Fruit fly (Drosophila melanogaster) whole organism, embryonic: Measurements from ENCODE around the gene Msh6.

Source experiments
- Aef1 ChIP-seq: fragments of 200-800 bp; sonication (Bioruptor generic); IDR thresholded peaks from 3 replicates; pipeline ENCODE4 v1.3.6; 2022; ENCODE audit warnings: missing biosample characterization, missing genetic modification characterization
- CG10147 ChIP-seq: fragments of 200-800 bp; sonication (Bioruptor generic); optimal IDR thresholded peaks from 2 replicates; lab custom pipeline; 2019; ENCODE audit warnings: missing biosample characterization, mild to moderate bottlenecking, missing genetic modification characterization, moderate library complexity
- CG10543 ChIP-seq: fragments of 200-800 bp; sonication (Bioruptor generic); optimal IDR thresholded peaks from 3 replicates; lab custom pipeline; 2017; ENCODE audit warnings: missing biosample characterization, mild to moderate bottlenecking, missing genetic modification characterization, moderate library complexity
- CG12104 ChIP-seq: fragments of 200-800 bp; sonication (Bioruptor generic); optimal IDR thresholded peaks from 3 replicates; lab custom pipeline; 2016; ENCODE audit warnings: missing biosample characterization, missing genetic modification characterization
- CG12299 ChIP-seq: fragments of 200-800 bp; sonication (Bioruptor generic); optimal IDR thresholded peaks from 2 replicates; lab custom pipeline; 2018; ENCODE audit warnings: missing biosample characterization, mild to moderate bottlenecking, missing genetic modification characterization
- CG13894 ChIP-seq: fragments of 200-800 bp; sonication (Bioruptor generic); optimal IDR thresholded peaks from 3 replicates; lab custom pipeline; 2018; ENCODE audit warnings: missing biosample characterization, mild to moderate bottlenecking, missing genetic modification characterization, moderate library complexity
- CG16813 ChIP-seq: fragments of 200-800 bp; sonication (Bioruptor generic); IDR thresholded peaks from 3 replicates; pipeline ENCODE4 v1.3.6; 2022; ENCODE audit warnings: missing biosample characterization, missing genetic modification characterization; ENCODE audit not compliant: partially characterized antibody
- CG2199 ChIP-seq: fragments of 200-800 bp; sonication (Bioruptor generic); IDR thresholded peaks from 3 replicates; pipeline ENCODE4 v1.3.6; 2022; ENCODE audit warnings: missing biosample characterization, missing genetic modification characterization
- CG2875 ChIP-seq: fragments of 200-800 bp; sonication (Bioruptor generic); optimal IDR thresholded peaks from 2 replicates; lab custom pipeline; 2017; ENCODE audit warnings: missing biosample characterization, mild to moderate bottlenecking, missing genetic modification characterization, missing genetic modification reagents
- CG3163 ChIP-seq: fragments of 200-800 bp; sonication (Bioruptor generic); optimal IDR thresholded peaks from 3 replicates; lab custom pipeline; 2016; ENCODE audit warnings: missing biosample characterization, missing genetic modification characterization
- CG4730 ChIP-seq: fragments of 200-800 bp; sonication (Bioruptor generic); IDR thresholded peaks from 2 replicates; pipeline ENCODE4 v1.3.6; 2022; ENCODE audit warnings: missing biosample characterization, missing genetic modification characterization
- CG6272 ChIP-seq: fragments of 200-800 bp; sonication (Bioruptor generic); IDR thresholded peaks from 2 replicates; pipeline ENCODE4 v1.3.6; 2022; ENCODE audit warnings: missing biosample characterization, missing genetic modification characterization
- CG7928 ChIP-seq: fragments of 200-800 bp; sonication (Bioruptor generic); optimal IDR thresholded peaks from 2 replicates; lab custom pipeline; 2017; ENCODE audit warnings: missing biosample characterization, mild to moderate bottlenecking, missing genetic modification characterization
- CG8388 ChIP-seq: fragments of 200-800 bp; sonication (Bioruptor generic); optimal IDR thresholded peaks from 2 replicates; lab custom pipeline; 2019; ENCODE audit warnings: missing biosample characterization, mild to moderate bottlenecking, missing genetic modification characterization, moderate library complexity
- Dip2 ChIP-seq: fragments of 200-800 bp; sonication (Bioruptor generic); IDR thresholded peaks from 2 replicates; pipeline ENCODE4 v1.3.6; 2022; ENCODE audit warnings: missing biosample characterization, missing genetic modification characterization
- E2f1 ChIP-seq: fragments of 200-800 bp; sonication (Bioruptor generic); IDR thresholded peaks from 2 replicates; pipeline ENCODE4 v1.3.6; 2022; ENCODE audit warnings: missing biosample characterization, missing genetic modification characterization
- HHEX ChIP-seq: fragments of 200-800 bp; sonication (Bioruptor generic); optimal IDR thresholded peaks from 3 replicates; lab custom pipeline; 2017; ENCODE audit warnings: missing biosample characterization, mild to moderate bottlenecking, missing genetic modification characterization, missing genetic modification reagents
- HmgZ ChIP-seq: fragments of 200-800 bp; sonication (Bioruptor generic); optimal IDR thresholded peaks from 2 replicates; lab custom pipeline; 2018; ENCODE audit warnings: missing biosample characterization, mild to moderate bottlenecking, missing genetic modification characterization
- Hr78 ChIP-seq, 2 experiments: fragments of 200-800 bp in 1 of 2; fragments of >200 bp in 1 of 2; sonication (Bioruptor generic) in 1 of 2; optimal IDR thresholded peaks; 2 replicates each; lab custom pipeline; 2017 to 2019; ENCODE audit warnings: missing biosample characterization in 2 of 2, missing genetic modification characterization in 2 of 2, mild to moderate bottlenecking in 1 of 2, moderate library complexity in 1 of 2
- Lim3 ChIP-seq: fragments of 200-800 bp; sonication (Bioruptor generic); IDR thresholded peaks from 2 replicates; pipeline ENCODE4 v1.3.6; 2022; ENCODE audit warnings: missing biosample characterization, missing genetic modification characterization
- Lpt ChIP-seq: fragments of >200 bp; optimal IDR thresholded peaks from 2 replicates; lab custom pipeline; 2018; ENCODE audit warnings: missing biosample characterization, missing genetic modification characterization
- MBD-R2 ChIP-seq: fragments of 200-800 bp; sonication (Bioruptor generic); IDR thresholded peaks from 2 replicates; pipeline ENCODE4 v1.3.6; 2022; ENCODE audit warnings: missing biosample characterization, missing genetic modification characterization
- NC2α ChIP-seq: fragments of 200-800 bp; sonication (Bioruptor generic); optimal IDR thresholded peaks from 2 replicates; lab custom pipeline; 2016; ENCODE audit warnings: missing biosample characterization, missing genetic modification characterization
- Spps ChIP-seq: fragments of 200-800 bp; sonication (Bioruptor generic); optimal IDR thresholded peaks from 2 replicates; lab custom pipeline; 2018; ENCODE audit warnings: missing biosample characterization, mild to moderate bottlenecking, missing genetic modification characterization
- ash1 ChIP-seq: fragments of 200-800 bp; sonication (Bioruptor generic); optimal IDR thresholded peaks from 2 replicates; lab custom pipeline; 2018; ENCODE audit warnings: missing biosample characterization, mild to moderate bottlenecking, missing genetic modification characterization
- bab2 ChIP-seq: fragments of 200-800 bp; sonication (Bioruptor generic); optimal IDR thresholded peaks from 2 replicates; lab custom pipeline; 2016; ENCODE audit warnings: missing biosample characterization, missing genetic modification characterization
- bbx ChIP-seq: fragments of 200-800 bp; sonication (Bioruptor generic); IDR thresholded peaks from 2 replicates; pipeline ENCODE4 v1.3.6; 2022; ENCODE audit warnings: missing biosample characterization, missing genetic modification characterization; ENCODE audit not compliant: partially characterized antibody
- bsh ChIP-seq, 2 experiments: fragments of 200-800 bp; sonication (Bioruptor generic); optimal IDR thresholded peaks; 2 replicates each; lab custom pipeline; 2017 to 2018; ENCODE audit warnings: mild to moderate bottlenecking in 2 of 2, missing biosample characterization in 2 of 2, missing genetic modification characterization in 2 of 2, moderate library complexity in 1 of 2
- cg ChIP-seq: fragments of 200-800 bp; sonication (Bioruptor generic); optimal IDR thresholded peaks from 3 replicates; lab custom pipeline; 2019; ENCODE audit warnings: missing biosample characterization, mild to moderate bottlenecking, missing genetic modification characterization, moderate library complexity
- da ChIP-seq: fragments of 200-800 bp; sonication (Bioruptor generic); optimal IDR thresholded peaks from 2 replicates; lab custom pipeline; 2016; ENCODE audit warnings: missing biosample characterization, missing genetic modification characterization
- dan ChIP-seq: fragments of 200-800 bp; sonication (Bioruptor generic); IDR thresholded peaks from 2 replicates; pipeline ENCODE4 v1.3.6; 2022; ENCODE audit warnings: missing biosample characterization, missing genetic modification characterization
- dpn ChIP-seq, 2 experiments: fragments of 200-800 bp; sonication (Bioruptor generic); optimal IDR thresholded peaks; 3 replicates each; lab custom pipeline; 2016; ENCODE audit warnings: missing biosample characterization in 2 of 2, missing genetic modification characterization in 2 of 2
- eve ChIP-seq, 2 experiments: fragments of >200 bp; optimal IDR thresholded peaks; 2 replicates each; lab custom pipeline; 2017; ENCODE audit warnings: missing biosample characterization in 2 of 2, missing genetic modification characterization in 2 of 2
- eyg ChIP-seq: fragments of 200-800 bp; sonication (Bioruptor generic); optimal IDR thresholded peaks from 3 replicates; lab custom pipeline; 2016; ENCODE audit warnings: missing biosample characterization, missing genetic modification characterization
- fd64A ChIP-seq: fragments of 200-800 bp; sonication (Bioruptor generic); optimal IDR thresholded peaks from 3 replicates; lab custom pipeline; 2018; ENCODE audit warnings: missing biosample characterization, mild to moderate bottlenecking, missing genetic modification characterization
- fru ChIP-seq: fragments of >200 bp; optimal IDR thresholded peaks from 2 replicates; lab custom pipeline; 2017
- grn ChIP-seq: fragments of 200-800 bp; sonication (Bioruptor generic); optimal IDR thresholded peaks from 3 replicates; lab custom pipeline; 2017; ENCODE audit warnings: missing biosample characterization, missing genetic modification characterization
- gsb-n ChIP-seq: fragments of 200-800 bp; sonication (Bioruptor generic); optimal IDR thresholded peaks from 3 replicates; lab custom pipeline; 2018; ENCODE audit warnings: missing biosample characterization, mild to moderate bottlenecking, missing genetic modification characterization
- jigr1 ChIP-seq: fragments of 200-800 bp; sonication (Bioruptor generic); IDR thresholded peaks from 3 replicates; pipeline ENCODE4 v1.3.6; 2022; ENCODE audit warnings: missing biosample characterization, missing genetic modification characterization
- klu ChIP-seq: fragments of 200-800 bp; sonication (Bioruptor generic); IDR thresholded peaks from 2 replicates; pipeline ENCODE4 v1.3.6; 2022; ENCODE audit warnings: missing biosample characterization, missing genetic modification characterization
- nmo ChIP-seq: fragments of 200-800 bp; sonication (Bioruptor generic); optimal IDR thresholded peaks from 2 replicates; lab custom pipeline; 2018; ENCODE audit warnings: missing biosample characterization, mild to moderate bottlenecking, missing genetic modification characterization, moderate library complexity
- odd ChIP-seq: fragments of 200-800 bp; sonication (Bioruptor generic); optimal IDR thresholded peaks from 2 replicates; lab custom pipeline; 2017; ENCODE audit warnings: missing biosample characterization, mild to moderate bottlenecking, missing genetic modification characterization
- p53 ChIP-seq: fragments of 200-800 bp; sonication (Bioruptor generic); optimal IDR thresholded peaks from 2 replicates; lab custom pipeline; 2016; ENCODE audit warnings: missing biosample characterization, missing genetic modification characterization
- pho ChIP-seq: fragments of 200-800 bp; sonication (Bioruptor generic); optimal IDR thresholded peaks from 2 replicates; lab custom pipeline; 2016; ENCODE audit warnings: missing biosample characterization, missing genetic modification characterization
- phol ChIP-seq: fragments of 200-800 bp; sonication (Bioruptor generic); optimal IDR thresholded peaks from 3 replicates; lab custom pipeline; 2018; ENCODE audit warnings: missing biosample characterization, mild to moderate bottlenecking, missing genetic modification characterization, moderate library complexity
- ranshi ChIP-seq: fragments of 200-800 bp; sonication (Bioruptor generic); IDR thresholded peaks from 2 replicates; pipeline ENCODE4 v1.3.6; 2022; ENCODE audit warnings: missing biosample characterization, missing genetic modification characterization
- repo ChIP-seq: fragments of 200-800 bp; sonication (Bioruptor generic); optimal IDR thresholded peaks from 2 replicates; lab custom pipeline; 2016; ENCODE audit warnings: missing biosample characterization, missing genetic modification characterization
- slp2 ChIP-seq: fragments of 200-800 bp; sonication (Bioruptor generic); optimal IDR thresholded peaks from 2 replicates; lab custom pipeline; 2016; ENCODE audit warnings: missing biosample characterization, missing genetic modification characterization
- ssp ChIP-seq: fragments of 200-800 bp; sonication (Bioruptor generic); IDR thresholded peaks from 2 replicates; pipeline ENCODE4 v1.3.6; 2022; ENCODE audit warnings: missing biosample characterization, missing genetic modification characterization

The Msh6 gene

dm6 chr3L:15136659-15137572 is 21.4 kb downstream of the Msh6 start, which contains the start of gene CG12316 (continued):
- TF ChIP-seq p53 (peak; percentile 85), CG13894 (peak; percentile 91), CG6272 (GFP tag; lab: Robert Waterston, UW) (peak; percentile 69), nmo (peak; percentile 92), CG12299 (tag; lab: Kevin White, UChicago) (peak; percentile 94), Lim3 (GFP tag; lab: Robert Waterston, UW) (no peak), CG8388 (GFP tag; lab: Kevin White, UChicago) (peak; percentile 92), Hr78 (GFP tag; optimal IDR thresholded peaks at IDR 0.05; lab: Kevin White, UChicago) (peak in 1 of 2 experiments; percentile 82), CG7928 (peak; percentile 55), Aef1 (GFP tag; lab: Robert Waterston, UW) (peak; percentile 47; the same call in 1 of the 3 replicates), cg (GFP tag; lab: Kevin White, UChicago) (no peak), Spps (peak; percentile 93), MBD-R2 (GFP tag; lab: Robert Waterston, UW) (peak; percentile 61), repo (GFP tag; lab: Kevin White, UChicago) (peak; percentile 93), CG4730 (peak; percentile 60), Dip2 (GFP tag; lab: Robert Waterston, UW) (no peak), bsh (GFP tag; optimal IDR thresholded peaks at IDR 0.05; lab: Kevin White, UChicago) (peak; percentile 93 to 96), CG10147 (GFP tag; lab: Kevin White, UChicago) (peak; percentile 89), gsb-n (peak; percentile 92), fd64A (GFP tag; lab: Kevin White, UChicago) (peak; percentile 92), grn (GFP tag; lab: Kevin White, UChicago) (peak; percentile 59), pho (peak; percentile 92), CG2199 (peak; percentile 82; the same call in 1 of the 3 replicates), jigr1 (GFP tag; lab: Robert Waterston, UW) (0 out of 3 replicates have a peak, but pooled peaks have one; percentile 54), HHEX (GFP tag; lab: Kevin White, UChicago) (peak; percentile 85), NC2α (GFP tag; lab: Kevin White, UChicago) (peak; percentile 85), phol (tag; lab: Kevin White, UChicago) (peak; percentile 91), dan (GFP tag; lab: Robert Waterston, UW) (no peak), eyg (GFP tag; lab: Kevin White, UChicago) (peak; percentile 85), ash1 (peak; percentile 67), fru (lab: Kevin White, UChicago) (no peak), HmgZ (tag; lab: Kevin White, UChicago) (peak; percentile 94), CG16813 (GFP tag; lab: Robert Waterston, UW) (peak; percentile 80), bab2 (GFP tag; lab: Kevin White, UChicago) (peak; percentile 90), eve (GFP tag; optimal IDR thresholded peaks at IDR 0.05; lab: Kevin White, UChicago) (no peak), ssp (peak; percentile 59), da (GFP tag; lab: Kevin White, UChicago) (peak; percentile 91), CG12104 (GFP tag; lab: Kevin White, UChicago) (peak; percentile 85), klu (GFP tag; lab: Robert Waterston, UW) (peak; percentile 53), CG3163 (peak; percentile 76), E2f1 (GFP tag; lab: Robert Waterston, UW) (peak; percentile 77), bbx (GFP tag; lab: Robert Waterston, UW) (peak; percentile 73; the same call in 1 of the 2 replicates), slp2 (GFP tag; lab: Kevin White, UChicago) (peak; percentile 89), ranshi (GFP tag; lab: Robert Waterston, UW) (peak; percentile 83), CG10543 (GFP tag; lab: Kevin White, UChicago) (peak; percentile 96), odd (peak; percentile 92), dpn (GFP tag; optimal IDR thresholded peaks at IDR 0.05; lab: Kevin White, UChicago) (peak; percentile 84 to 89), CG2875 (GFP tag; lab: Kevin White, UChicago) (peak; percentile 89), Lpt (GFP tag; lab: Kevin White, UChicago) (no peak)
